Worm (Caenorhabditis elegans) whole organism, L1 larva: ENCODE results near the gene F40F8.12.

Experiments
- C04F5.9 ChIP-seq: sonication (generic microtip); optimal IDR thresholded peaks from 2 replicates; lab custom pipeline; 2016; ENCODE audit warnings: missing genetic modification characterization, missing compliant biosample characterization
- C34B4.2 ChIP-seq: sonication (generic microtip); optimal IDR thresholded peaks from 2 replicates; lab custom pipeline; 2017; ENCODE audit warnings: mild to moderate bottlenecking, missing genetic modification characterization, missing compliant biosample characterization
- F16B12.6 ChIP-seq: fragments of 150-350 bp; optimal IDR thresholded peaks from 2 replicates; lab custom pipeline; 2014; ENCODE audit warnings: missing biosample characterization, missing genetic modification characterization
- aly-2 ChIP-seq: fragments of 150-350 bp; optimal IDR thresholded peaks from 2 replicates; lab custom pipeline; 2014; ENCODE audit warnings: missing biosample characterization, missing genetic modification characterization
- ama-1 ChIP-seq: fragments of 150-350 bp; optimal IDR thresholded peaks from 2 replicates; lab custom pipeline; 2014
- ceh-63 ChIP-seq: fragments of 200-800 bp; sonication (Bioruptor generic); optimal IDR thresholded peaks from 2 replicates; lab custom pipeline; 2018; ENCODE audit warnings: mild to moderate bottlenecking, missing genetic modification characterization, missing compliant biosample characterization
- ceh-8 ChIP-seq: fragments of 200-800 bp; sonication (Bioruptor generic); optimal IDR thresholded peaks from 2 replicates; lab custom pipeline; 2018; ENCODE audit warnings: mild to moderate bottlenecking, missing genetic modification characterization, moderate library complexity, missing compliant biosample characterization
- dsc-1 ChIP-seq: sonication (generic microtip); optimal IDR thresholded peaks from 2 replicates; lab custom pipeline; 2016; ENCODE audit warnings: mild to moderate bottlenecking, missing genetic modification characterization, missing compliant biosample characterization
- efl-3 ChIP-seq: fragments of 200-800 bp; sonication (Bioruptor generic); optimal IDR thresholded peaks from 2 replicates; lab custom pipeline; 2018; ENCODE audit warnings: mild to moderate bottlenecking, missing genetic modification characterization, missing compliant biosample characterization
- elt-2 ChIP-seq: sonication (generic microtip); optimal IDR thresholded peaks from 2 replicates; lab custom pipeline; 2016; ENCODE audit warnings: missing genetic modification characterization, mild to moderate bottlenecking, inconsistent platforms, missing compliant biosample characterization, missing genetic modification reagents
- ets-5 ChIP-seq: fragments of 200-800 bp; sonication (Bioruptor generic); IDR thresholded peaks from 2 replicates; pipeline ENCODE4 v1.3.6; 2022; ENCODE audit warnings: missing genetic modification characterization, missing compliant biosample characterization
- fkh-10 ChIP-seq: sonication (generic microtip); optimal IDR thresholded peaks from 2 replicates; lab custom pipeline; 2017; ENCODE audit warnings: missing biosample characterization, missing genetic modification reagents, missing genetic modification characterization
- fkh-4 ChIP-seq: sonication (generic microtip); optimal IDR thresholded peaks from 2 replicates; lab custom pipeline; 2016; ENCODE audit warnings: missing compliant biosample characterization, missing genetic modification characterization, borderline replicate concordance
- fkh-8 ChIP-seq: sonication (generic microtip); optimal IDR thresholded peaks from 2 replicates; lab custom pipeline; 2016; ENCODE audit warnings: mild to moderate bottlenecking, missing genetic modification characterization, missing compliant biosample characterization
- fos-1 ChIP-seq: fragments of 150-350 bp; optimal IDR thresholded peaks from 2 replicates; lab custom pipeline; 2014; ENCODE audit warnings: missing biosample characterization, missing genetic modification characterization
- grh-1 ChIP-seq: fragments of 200-800 bp; sonication (Bioruptor generic); IDR thresholded peaks from 2 replicates; pipeline ENCODE4 v1.3.6; 2022; ENCODE audit warnings: missing genetic modification reagents, missing genetic modification characterization, missing compliant biosample characterization
- hlh-4 ChIP-seq: sonication (generic microtip); optimal IDR thresholded peaks from 2 replicates; lab custom pipeline; 2016; ENCODE audit warnings: mild to moderate bottlenecking, missing genetic modification characterization, missing compliant biosample characterization
- hpl-2 ChIP-seq: fragments of 150-350 bp; optimal IDR thresholded peaks from 2 replicates; lab custom pipeline; 2014; ENCODE audit warnings: missing biosample characterization, missing genetic modification reagents, missing genetic modification characterization
- irx-1 ChIP-seq: sonication (generic microtip); optimal IDR thresholded peaks from 2 replicates; lab custom pipeline; 2016; ENCODE audit warnings: missing genetic modification characterization, missing compliant biosample characterization
- isw-1 ChIP-seq: fragments of 200-800 bp; sonication (Bioruptor generic); IDR thresholded peaks from 2 replicates; pipeline ENCODE4 v1.3.6; 2022; ENCODE audit warnings: missing genetic modification characterization, missing compliant biosample characterization
- jun-1 ChIP-seq: fragments of 150-350 bp; optimal IDR thresholded peaks from 2 replicates; lab custom pipeline; 2014; ENCODE audit warnings: missing biosample characterization, missing genetic modification reagents, missing genetic modification characterization
- lin-14 ChIP-seq: fragments of 200-800 bp; sonication (Bioruptor generic); optimal IDR thresholded peaks from 2 replicates; lab custom pipeline; 2018; ENCODE audit warnings: mild to moderate bottlenecking, missing genetic modification characterization, moderate library complexity, missing compliant biosample characterization
- lin-35 ChIP-seq, 2 experiments: fragments of 150-350 bp; optimal IDR thresholded peaks; 2 replicates each; lab custom pipeline; 2014; ENCODE audit warnings: missing biosample characterization in 2 of 2, missing genetic modification characterization in 2 of 2, missing genetic modification reagents in 2 of 2
- lin-39 ChIP-seq: fragments of 150-350 bp; optimal IDR thresholded peaks from 2 replicates; lab custom pipeline; 2014; ENCODE audit warnings: missing biosample characterization, missing genetic modification reagents, missing genetic modification characterization
- lsy-2 ChIP-seq, 2 experiments: fragments of 150-350 bp; optimal IDR thresholded peaks; 2 replicates each; lab custom pipeline; 2014; ENCODE audit warnings: missing biosample characterization in 2 of 2, missing genetic modification characterization in 2 of 2
- mep-1 ChIP-seq: fragments of 150-350 bp; optimal IDR thresholded peaks from 2 replicates; lab custom pipeline; 2014; ENCODE audit warnings: missing biosample characterization, missing genetic modification characterization
- nhr-12 ChIP-seq: sonication (generic microtip); optimal IDR thresholded peaks from 2 replicates; lab custom pipeline; 2017; ENCODE audit warnings: missing biosample characterization, missing genetic modification characterization
- nhr-71 ChIP-seq: sonication (generic microtip); optimal IDR thresholded peaks from 2 replicates; lab custom pipeline; 2016; ENCODE audit warnings: mild to moderate bottlenecking, missing genetic modification characterization, moderate library complexity, missing compliant biosample characterization
- nhr-84 ChIP-seq: sonication (generic microtip); optimal IDR thresholded peaks from 2 replicates; lab custom pipeline; 2017; ENCODE audit warnings: missing biosample characterization, missing genetic modification characterization
- nhr-85 ChIP-seq: sonication (generic microtip); peaks from one replicate; lab custom pipeline; 2016; ENCODE audit warnings: missing genetic modification characterization, inconsistent platforms, missing compliant biosample characterization
- nhr-90 ChIP-seq: sonication (generic microtip); optimal IDR thresholded peaks from 2 replicates; lab custom pipeline; 2016; ENCODE audit warnings: mild to moderate bottlenecking, missing genetic modification characterization, missing compliant biosample characterization; ENCODE audit not compliant: poor library complexity
- pag-3 ChIP-seq: sonication (generic microtip); optimal IDR thresholded peaks from 2 replicates; lab custom pipeline; 2017; ENCODE audit warnings: missing genetic modification characterization, mild to moderate bottlenecking, missing compliant biosample characterization, antibody characterized with exemption, borderline replicate concordance; ENCODE audit not compliant: insufficient read depth
- rnt-1 ChIP-seq: sonication (generic microtip); optimal IDR thresholded peaks from 2 replicates; lab custom pipeline; 2016; ENCODE audit warnings: mild to moderate bottlenecking, missing genetic modification characterization, moderate library complexity, missing compliant biosample characterization
- skn-1 ChIP-seq: fragments of 150-350 bp; optimal IDR thresholded peaks from 2 replicates; lab custom pipeline; 2014; ENCODE audit warnings: missing biosample characterization, missing genetic modification characterization
- snpc-4 ChIP-seq: fragments of 150-350 bp; optimal IDR thresholded peaks from 2 replicates; lab custom pipeline; 2014; ENCODE audit warnings: missing biosample characterization, missing genetic modification characterization
- swsn-7 ChIP-seq: sonication (generic microtip); optimal IDR thresholded peaks from 2 replicates; lab custom pipeline; 2016; ENCODE audit warnings: missing genetic modification characterization, missing compliant biosample characterization
- tbx-2 ChIP-seq: sonication (generic microtip); optimal IDR thresholded peaks from 2 replicates; lab custom pipeline; 2016; ENCODE audit warnings: missing genetic modification characterization, missing compliant biosample characterization
- tlp-1 ChIP-seq: fragments of 150-350 bp; optimal IDR thresholded peaks from 2 replicates; lab custom pipeline; 2014; ENCODE audit warnings: missing biosample characterization, missing genetic modification characterization
- unc-30 ChIP-seq: sonication (generic microtip); optimal IDR thresholded peaks from 2 replicates; lab custom pipeline; 2017; ENCODE audit warnings: missing biosample characterization, missing genetic modification characterization
- unc-62 ChIP-seq: fragments of 150-350 bp; optimal IDR thresholded peaks from 2 replicates; lab custom pipeline; 2014; ENCODE audit warnings: missing biosample characterization, missing genetic modification reagents, missing genetic modification characterization
- xbp-1 ChIP-seq: sonication (generic microtip); optimal IDR thresholded peaks from 2 replicates; lab custom pipeline; 2016; ENCODE audit warnings: missing genetic modification characterization, missing compliant biosample characterization
- zag-1 ChIP-seq: fragments of 150-350 bp; optimal IDR thresholded peaks from 2 replicates; lab custom pipeline; 2014; ENCODE audit warnings: missing biosample characterization, missing genetic modification characterization
- ztf-4 ChIP-seq: fragments of 150-350 bp; optimal IDR thresholded peaks from 2 replicates; lab custom pipeline; 2014; ENCODE audit warnings: missing biosample characterization, missing genetic modification characterization

Gene F40F8.12

ce11 chrII:11135773-11136172, 6.2 kb downstream of the F40F8.12 start (continued):
- TF ChIP-seq skn-1 (tag; lab: Kevin White, UChicago) (no peak), nhr-85 (tag; lab: Kevin White, UChicago) (no peak)

DNA sequence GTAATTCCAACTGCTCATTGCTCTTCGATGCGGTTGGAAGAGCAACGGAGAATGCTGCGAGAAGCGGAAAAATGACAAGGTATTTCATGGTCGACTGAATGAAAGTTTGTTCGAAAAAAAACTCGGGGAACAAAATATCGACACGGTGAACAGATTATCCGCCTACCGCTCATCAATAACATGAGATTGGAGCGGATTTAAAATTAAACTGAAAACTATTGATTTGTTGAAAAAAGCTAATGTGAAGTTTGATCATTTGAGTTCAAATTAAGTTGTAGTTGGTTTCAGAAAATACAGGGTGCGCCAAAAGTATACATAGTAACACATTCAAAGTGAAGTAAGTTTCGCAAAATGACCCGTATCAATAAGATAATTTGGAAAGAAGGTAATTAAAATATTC, 10.5 kb downstream of the F40F8.12 start, which contains the start of gene F40F8.4:
Gene F40F8.4 (minus strand): TSS at position 101 of the 400 bp plus-strand sequence.
- TF ChIP-seq lsy-2 (tag; optimal IDR thresholded peaks at IDR 0.05; lab: Kevin White, UChicago) (no peak), irx-1 (no peak), isw-1 (GFP tag; lab: Robert Waterston, UW) (no peak), swsn-7 (tag; lab: Kevin White, UChicago) (no peak), nhr-12 (no peak), C34B4.2 (tag; lab: Kevin White, UChicago) (no peak), hlh-4 (tag; lab: Kevin White, UChicago) (no peak), fos-1 (no peak), fkh-10 (GFP tag; lab: Kevin White, UChicago) (no peak), C04F5.9 (tag; lab: Kevin White, UChicago) (no peak)

ce11 chrII:11142571-11142970, 13.0 kb downstream of the F40F8.12 start, which contains the start of gene arrd-6:
Gene arrd-6 (plus strand): TSS chrII:11142739.
- TF ChIP-seq lin-14 (GFP tag; lab: Kevin White, UChicago) (peak; percentile 64), fkh-4 (tag; lab: Kevin White, UChicago) (no peak)
- TF ChIP-seq, all 84 proteins: peak for 1

DNA sequence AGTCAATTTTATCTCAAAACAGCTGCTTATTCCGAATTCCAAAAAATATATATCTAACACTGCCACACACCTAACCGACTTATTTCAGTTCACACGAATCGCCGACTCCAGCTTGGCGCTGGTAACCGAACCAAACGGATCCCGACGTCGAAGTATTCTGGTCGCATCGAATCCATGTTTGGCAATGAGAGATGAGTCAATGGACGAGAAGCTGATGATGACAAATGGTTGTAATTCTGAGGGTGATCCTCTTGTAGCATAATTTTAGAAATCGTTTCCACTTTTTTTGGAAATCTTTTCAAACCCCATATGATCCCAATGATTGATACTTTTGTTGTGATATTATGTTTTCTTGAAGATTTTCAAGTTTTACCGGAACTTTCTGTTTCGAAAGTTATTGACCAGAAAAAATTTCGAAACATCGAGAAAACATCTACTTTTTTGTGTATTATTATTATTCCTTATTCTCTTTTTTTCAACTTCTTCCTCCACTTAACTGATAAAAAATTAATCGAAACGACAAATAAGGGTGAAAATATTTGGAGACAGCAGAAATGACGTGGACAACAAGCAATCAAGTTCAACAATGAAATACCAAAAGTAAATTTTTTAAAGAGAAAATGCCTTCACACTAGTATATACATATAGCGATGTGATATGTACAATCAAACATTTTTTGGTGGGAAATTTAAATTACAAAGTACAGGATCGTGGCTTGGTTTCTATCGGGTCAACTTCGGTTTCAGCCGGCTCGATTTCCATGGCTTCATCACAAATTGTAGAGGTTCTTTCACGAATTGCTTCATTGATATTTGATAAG, 20.5 kb downstream of the F40F8.12 start:
- TF ChIP-seq ztf-4 (no peak), nhr-71 (tag; lab: Kevin White, UChicago) (peak; percentile 28), lin-35 (GFP tag; optimal IDR thresholded peaks at IDR 0.05; lab: Kevin White, UChicago) (peak in 1 of 2 experiments; percentile 62), zag-1 (tag; lab: Kevin White, UChicago) (no peak), grh-1 (GFP tag; lab: Robert Waterston, UW) (0 out of 2 replicates have a peak, but pooled peaks have one; percentile 10), jun-1 (peak; percentile 56), pag-3 (tag; lab: Kevin White, UChicago) (no peak), elt-2 (peak; percentile 60), ama-1 (peak; percentile 67), aly-2 (tag; lab: Kevin White, UChicago) (peak; percentile 23), nhr-90 (tag; lab: Kevin White, UChicago) (peak; percentile 33), hpl-2 (GFP tag; lab: Kevin White, UChicago) (peak; percentile 14), nhr-12 (no peak), nhr-85 (tag; lab: Kevin White, UChicago) (peak; percentile 55)

DNA sequence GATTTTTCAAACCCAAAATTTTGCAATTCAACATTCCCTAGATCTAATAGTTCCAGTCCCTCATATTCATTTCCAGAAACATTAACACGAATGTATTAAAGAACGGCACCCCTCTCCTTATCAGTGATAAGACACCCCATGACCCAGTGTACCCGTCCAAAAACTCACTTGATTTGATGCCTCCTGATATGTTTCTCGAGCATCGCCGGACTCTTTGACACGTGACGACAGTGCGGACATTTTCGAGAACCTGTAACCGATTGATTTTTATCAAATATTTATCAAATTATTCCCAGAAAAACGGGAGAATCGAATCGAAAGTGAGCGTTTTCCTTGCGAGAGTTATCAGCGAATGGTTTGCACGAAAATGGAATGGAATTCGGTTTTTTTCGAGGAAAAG, 21.4 kb downstream of the F40F8.12 start:
- TF ChIP-seq nhr-90 (tag; lab: Kevin White, UChicago) = peak; percentile 35
- TF ChIP-seq F16B12.6 = no peak
- TF ChIP-seq ceh-8 = no peak
- TF ChIP-seq tlp-1 = no peak
- TF ChIP-seq ama-1 = no peak
- TF ChIP-seq lin-39 (tag; lab: Kevin White, UChicago) = no peak
- TF ChIP-seq unc-30 (tag; lab: Kevin White, UChicago) = no peak
- no peak for TF ChIP-seq dsc-1 (tag; lab: Kevin White, UChicago)
- no peak for TF ChIP-seq skn-1 (tag; lab: Kevin White, UChicago)
- TF ChIP-seq efl-3 = no peak
- peak; percentile 97 for TF ChIP-seq elt-2
- no peak for TF ChIP-seq mep-1 (tag; lab: Kevin White, UChicago)
- no peak for TF ChIP-seq unc-62 (GFP tag; lab: Kevin White, UChicago)
- TF ChIP-seq nhr-71 (tag; lab: Kevin White, UChicago) = peak; percentile 33
- no peak for TF ChIP-seq lin-14 (GFP tag; lab: Kevin White, UChicago)
- TF ChIP-seq nhr-84 (tag; lab: Kevin White, UChicago) = no peak
- TF ChIP-seq tbx-2 (tag; lab: Kevin White, UChicago) = no peak
- TF ChIP-seq fkh-8 (tag; lab: Kevin White, UChicago) = no peak
- no peak for TF ChIP-seq snpc-4 (tag; lab: Kevin White, UChicago)
- no peak for TF ChIP-seq ceh-63
- no peak for TF ChIP-seq pag-3 (tag; lab: Kevin White, UChicago)
- TF ChIP-seq rnt-1 (tag; lab: Kevin White, UChicago) = no peak
- no peak for TF ChIP-seq aly-2 (tag; lab: Kevin White, UChicago)
- no peak for TF ChIP-seq lsy-2 (tag; optimal IDR thresholded peaks at IDR 0.05; lab: Kevin White, UChicago)
- TF ChIP-seq xbp-1 (tag; lab: Kevin White, UChicago) = no peak
- no peak for TF ChIP-seq fkh-4 (tag; lab: Kevin White, UChicago)
- no peak for TF ChIP-seq ets-5 (GFP tag; lab: Robert Waterston, UW)
